Fruit fly (Drosophila melanogaster): ENCODE results near the gene deltaCOP.

DNA sequence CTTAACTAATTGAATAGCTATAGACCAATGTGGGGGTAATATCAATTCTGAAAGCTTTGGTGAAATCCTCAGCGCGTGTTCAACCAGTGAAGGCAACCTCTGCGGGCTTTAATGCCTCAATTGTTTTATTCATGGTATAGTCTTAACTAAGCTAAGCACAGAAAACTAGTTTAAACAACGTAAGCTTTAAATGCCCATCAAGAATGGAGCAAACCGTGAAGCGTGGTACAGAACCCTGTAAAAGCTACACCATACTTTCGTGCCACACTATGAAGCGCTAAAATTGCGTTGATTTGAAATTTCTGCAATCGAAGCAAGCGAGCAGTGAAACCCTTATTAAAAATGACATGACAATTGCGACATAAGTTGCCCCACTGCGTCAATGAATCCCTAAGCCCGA is 40.6 kb downstream of the deltaCOP start:
- TF ChIP-seq CG8478 (optimal IDR thresholded peaks at IDR 0.05) = no peak
- no peak for TF ChIP-seq CTCF (optimal IDR thresholded peaks at IDR 0.05)
